Fruit fly (Drosophila melanogaster) whole organism, adult: Measurements from ENCODE around the gene CG10467.
A peak's percentile ranks its signal among the peaks of the same experiment; 100 is the strongest.

Source experiments
- CG11617 ChIP-seq: fragments of 200-800 bp; sonication (Bioruptor generic); optimal IDR thresholded peaks from 2 replicates; lab custom pipeline; 2017; ENCODE audit warnings: mild to moderate bottlenecking, missing biosample characterization, missing genetic modification reagents, missing genetic modification characterization
- CG12768 ChIP-seq: fragments of 200-800 bp; sonication (Bioruptor generic); optimal IDR thresholded peaks from 2 replicates; lab custom pipeline; 2017; ENCODE audit warnings: missing biosample characterization, missing genetic modification characterization, mild to moderate bottlenecking, moderate library complexity, missing genetic modification reagents
- CG14711 ChIP-seq: fragments of 200-800 bp; sonication (Bioruptor generic); optimal IDR thresholded peaks from 2 replicates; lab custom pipeline; 2018; ENCODE audit warnings: missing biosample characterization, mild to moderate bottlenecking, missing genetic modification characterization, moderate library complexity
- CG1620 ChIP-seq: fragments of 200-800 bp; sonication (Bioruptor generic); optimal IDR thresholded peaks from 2 replicates; lab custom pipeline; 2016; ENCODE audit warnings: missing biosample characterization, missing genetic modification characterization
- CG33017 ChIP-seq: fragments of 200-800 bp; sonication (Bioruptor generic); optimal IDR thresholded peaks from 2 replicates; lab custom pipeline; 2018; ENCODE audit warnings: missing biosample characterization, mild to moderate bottlenecking, missing genetic modification characterization, moderate library complexity
- CG5204 ChIP-seq: fragments of 200-800 bp; sonication (Bioruptor generic); optimal IDR thresholded peaks from 2 replicates; lab custom pipeline; 2016; ENCODE audit warnings: missing biosample characterization, missing genetic modification characterization
- CG7045 ChIP-seq: fragments of 200-800 bp; sonication (Bioruptor generic); optimal IDR thresholded peaks from 2 replicates; lab custom pipeline; 2017; ENCODE audit warnings: missing biosample characterization, mild to moderate bottlenecking, missing genetic modification characterization
- CG7101 ChIP-seq: fragments of 200-800 bp; sonication (Bioruptor generic); optimal IDR thresholded peaks from 2 replicates; lab custom pipeline; 2018; ENCODE audit warnings: missing biosample characterization, mild to moderate bottlenecking, missing genetic modification characterization, moderate library complexity
- Clk ChIP-seq: fragments of 200-800 bp; sonication (Bioruptor generic); optimal IDR thresholded peaks from 2 replicates; lab custom pipeline; 2017; ENCODE audit warnings: missing biosample characterization, missing genetic modification characterization
- Crg-1 ChIP-seq: fragments of 200-800 bp; sonication (Bioruptor generic); optimal IDR thresholded peaks from 2 replicates; lab custom pipeline; 2016; ENCODE audit warnings: missing biosample characterization, missing genetic modification characterization
- Hr96 ChIP-seq: fragments of 200-800 bp; sonication (Bioruptor generic); optimal IDR thresholded peaks from 2 replicates; lab custom pipeline; 2016; ENCODE audit warnings: missing biosample characterization, missing genetic modification characterization
- Mnt ChIP-seq: fragments of 200-800 bp; sonication (Bioruptor generic); optimal IDR thresholded peaks from 2 replicates; lab custom pipeline; 2016; ENCODE audit warnings: missing biosample characterization, mild to moderate bottlenecking, missing genetic modification characterization
- bab1 ChIP-seq: fragments of 200-800 bp; sonication (Bioruptor generic); optimal IDR thresholded peaks from 3 replicates; lab custom pipeline; 2019; ENCODE audit warnings: missing biosample characterization, mild to moderate bottlenecking, missing genetic modification characterization, moderate library complexity
- cic ChIP-seq: fragments of 200-800 bp; sonication (Bioruptor generic); optimal IDR thresholded peaks from 2 replicates; lab custom pipeline; 2017; ENCODE audit warnings: missing biosample characterization, mild to moderate bottlenecking, missing genetic modification characterization, moderate library complexity
- cnc ChIP-seq, 2 experiments: fragments of >200 bp; optimal IDR thresholded peaks; 2 replicates each; lab custom pipeline; 2017
- kay ChIP-seq: fragments of 200-800 bp; sonication (Bioruptor generic); peaks from one replicate; lab custom pipeline; 2016; ENCODE audit warnings: missing biosample characterization, missing genetic modification characterization, borderline replicate concordance
- ovo ChIP-seq: fragments of 200-800 bp; sonication (Bioruptor generic); optimal IDR thresholded peaks from 2 replicates; lab custom pipeline; 2016; ENCODE audit warnings: missing biosample characterization, missing genetic modification characterization
- pad ChIP-seq: fragments of 200-800 bp; sonication (Bioruptor generic); optimal IDR thresholded peaks from 3 replicates; lab custom pipeline; 2017; ENCODE audit warnings: missing biosample characterization, missing genetic modification characterization, mild to moderate bottlenecking, moderate library complexity, missing genetic modification reagents
- tj ChIP-seq: fragments of 200-800 bp; sonication (Bioruptor generic); optimal IDR thresholded peaks from 3 replicates; lab custom pipeline; 2017; ENCODE audit warnings: missing biosample characterization, mild to moderate bottlenecking, missing genetic modification characterization, moderate library complexity
- toe ChIP-seq: fragments of 200-800 bp; sonication (Bioruptor generic); optimal IDR thresholded peaks from 2 replicates; lab custom pipeline; 2016; ENCODE audit warnings: missing biosample characterization, missing genetic modification characterization

The CG10467 gene

dm6 chr3L:6094697-6095096 lies at the start of gene CG10467, which contains the start of gene loj:
TSS of gene CG10467 (minus strand) at chr3L:6094747.
TSS of gene loj (plus strand) at chr3L:6094987.
- TF ChIP-seq kay (GFP tag; lab: Kevin White, UChicago) = no peak
- peak; percentile 81 for TF ChIP-seq Clk (GFP tag; lab: Kevin White, UChicago)
- no peak for TF ChIP-seq cnc (optimal IDR thresholded peaks at IDR 0.05; lab: Kevin White, UChicago)
- TF ChIP-seq CG11617 = peak; percentile 87
- TF ChIP-seq CG7045 (GFP tag; lab: Kevin White, UChicago) = peak; percentile 93
- peak; percentile 88 for TF ChIP-seq CG1620
- TF ChIP-seq CG7101 (tag; lab: Kevin White, UChicago) = peak; percentile 92
- peak; percentile 86 for TF ChIP-seq ovo
- peak; percentile 62 for TF ChIP-seq Mnt
- peak; percentile 88 for TF ChIP-seq CG33017 (tag; lab: Kevin White, UChicago)
- TF ChIP-seq tj (GFP tag; lab: Kevin White, UChicago) = peak; percentile 69
- TF ChIP-seq CG12768 = peak; percentile 91
- peak; percentile 77 for TF ChIP-seq Crg-1 (GFP tag; lab: Kevin White, UChicago)
- peak; percentile 94 for TF ChIP-seq CG14711 (tag; lab: Kevin White, UChicago)
- peak; percentile 88 for TF ChIP-seq CG5204
- peak; percentile 88 for TF ChIP-seq bab1 (GFP tag; lab: Kevin White, UChicago)
- TF ChIP-seq pad (GFP tag; lab: Kevin White, UChicago) = peak; percentile 78
- peak; percentile 75 for TF ChIP-seq Hr96 (GFP tag; lab: Kevin White, UChicago)
- peak; percentile 31 for TF ChIP-seq cic (GFP tag; lab: Kevin White, UChicago)
- TF ChIP-seq toe = peak; percentile 84

dm6 chr3L:6143188-6143755 lies 48.7 kb upstream of the CG10467 start, which contains the start of gene Lcp65Ad:
TSS of gene Lcp65Ad (plus strand) at chr3L:6143395.
- TF ChIP-seq toe (no peak), Mnt (no peak), Hr96 (GFP tag; lab: Kevin White, UChicago) (no peak), ovo (no peak), cnc (optimal IDR thresholded peaks at IDR 0.05; lab: Kevin White, UChicago) (no peak), CG12768 (no peak)

dm6 chr3L:6142313-6142712 lies 47.8 kb upstream of the CG10467 start, which contains the start of gene Cpr65Aw:
TSS of gene Cpr65Aw (minus strand) at chr3L:6142413.
- TF ChIP-seq CG33017 (tag; lab: Kevin White, UChicago) = no peak

- TF ChIP-seq pad (GFP tag; lab: Kevin White, UChicago) (no peak), CG7101 (tag; lab: Kevin White, UChicago) (no peak), kay (GFP tag; lab: Kevin White, UChicago) (no peak), Clk (GFP tag; lab: Kevin White, UChicago) (no peak), bab1 (GFP tag; lab: Kevin White, UChicago) (no peak), cnc (optimal IDR thresholded peaks at IDR 0.05; lab: Kevin White, UChicago) (no peak), ovo (no peak), tj (GFP tag; lab: Kevin White, UChicago) (no peak), CG14711 (tag; lab: Kevin White, UChicago) (no peak), Mnt (no peak), CG7045 (GFP tag; lab: Kevin White, UChicago) (no peak), CG11617 (no peak), cic (GFP tag; lab: Kevin White, UChicago) (no peak), CG33017 (tag; lab: Kevin White, UChicago) (no peak), Crg-1 (GFP tag; lab: Kevin White, UChicago) (no peak), Hr96 (GFP tag; lab: Kevin White, UChicago) (no peak), toe (no peak), CG12768 (no peak)
Measured at dm6 chr3L:6141538-6141937, 47.0 kb upstream of the CG10467 start.

- TF ChIP-seq Mnt (no peak), tj (GFP tag; lab: Kevin White, UChicago) (no peak), CG33017 (tag; lab: Kevin White, UChicago) (no peak), CG11617 (no peak), toe (no peak), ovo (no peak), Crg-1 (GFP tag; lab: Kevin White, UChicago) (no peak), pad (GFP tag; lab: Kevin White, UChicago) (no peak)
Measured at dm6 chr3L:6140771-6141472, 46.4 kb upstream of the CG10467 start.

dm6 chr3L:6139924-6140574 lies 45.5 kb upstream of the CG10467 start, which contains the start of gene Cpr65Av:
TSS of gene Cpr65Av (minus strand) at chr3L:6139974.
- TF ChIP-seq bab1 (GFP tag; lab: Kevin White, UChicago) (no peak), CG7045 (GFP tag; lab: Kevin White, UChicago) (no peak), CG1620 (no peak), tj (GFP tag; lab: Kevin White, UChicago) (no peak), Hr96 (GFP tag; lab: Kevin White, UChicago) (no peak), CG7101 (tag; lab: Kevin White, UChicago) (no peak), cnc (optimal IDR thresholded peaks at IDR 0.05; lab: Kevin White, UChicago) (no peak), CG11617 (no peak), CG5204 (no peak), Mnt (no peak), CG12768 (no peak), CG14711 (tag; lab: Kevin White, UChicago) (no peak), toe (no peak), pad (GFP tag; lab: Kevin White, UChicago) (no peak), CG33017 (tag; lab: Kevin White, UChicago) (no peak)
